Worm (Caenorhabditis elegans) whole organism, L3 larva: Measurements from ENCODE around the gene che-10.

ENCODE experiments used
- R02D3.7 ChIP-seq: fragments of 150-350 bp; optimal IDR thresholded peaks from 2 replicates; lab custom pipeline; 2014; ENCODE audit warnings: missing biosample characterization, missing genetic modification characterization
- ZK546.5 ChIP-seq: sonication (generic microtip); optimal IDR thresholded peaks from 2 replicates; lab custom pipeline; 2017; ENCODE audit warnings: missing biosample characterization, missing genetic modification characterization
- aly-2 ChIP-seq: fragments of 150-350 bp; optimal IDR thresholded peaks from 2 replicates; lab custom pipeline; 2014; ENCODE audit warnings: missing biosample characterization, missing genetic modification characterization
- ama-1 ChIP-seq: fragments of 150-350 bp; optimal IDR thresholded peaks from 2 replicates; lab custom pipeline; 2018
- ceh-16 ChIP-seq: sonication (generic microtip); optimal IDR thresholded peaks from 2 replicates; lab custom pipeline; 2017; ENCODE audit warnings: missing biosample characterization, missing genetic modification characterization
- ceh-28 ChIP-seq: fragments of 150-350 bp; optimal IDR thresholded peaks from 2 replicates; lab custom pipeline; 2014; ENCODE audit warnings: missing biosample characterization, missing genetic modification reagents, missing genetic modification characterization
- ceh-82 ChIP-seq: fragments of 150-350 bp; optimal IDR thresholded peaks from 2 replicates; lab custom pipeline; 2014; ENCODE audit warnings: missing biosample characterization, missing genetic modification characterization
- ceh-9 ChIP-seq: sonication (generic microtip); optimal IDR thresholded peaks from 2 replicates; lab custom pipeline; 2018; ENCODE audit warnings: missing biosample characterization, missing genetic modification characterization
- daf-12 ChIP-seq: fragments of 150-350 bp; optimal IDR thresholded peaks from 2 replicates; lab custom pipeline; 2014; ENCODE audit warnings: missing biosample characterization, missing genetic modification reagents, missing genetic modification characterization
- egl-5 ChIP-seq: fragments of 150-350 bp; optimal IDR thresholded peaks from 2 replicates; lab custom pipeline; 2017; ENCODE audit warnings: missing biosample characterization, missing genetic modification reagents, missing genetic modification characterization, inconsistent platforms
- elt-2 ChIP-seq: sonication (generic microtip); optimal IDR thresholded peaks from 2 replicates; lab custom pipeline; 2016; ENCODE audit warnings: missing genetic modification reagents, mild to moderate bottlenecking, missing genetic modification characterization, missing compliant biosample characterization
- eor-1 ChIP-seq, 2 experiments: fragments of 150-350 bp; optimal IDR thresholded peaks; 2 replicates each; lab custom pipeline; 2014 to 2018; ENCODE audit warnings: missing biosample characterization in 2 of 2, missing genetic modification characterization in 2 of 2
- fkh-10 ChIP-seq: sonication (generic microtip); optimal IDR thresholded peaks from 2 replicates; lab custom pipeline; 2017; ENCODE audit warnings: missing biosample characterization, missing genetic modification reagents, missing genetic modification characterization
- fkh-2 ChIP-seq: fragments of 150-350 bp; optimal IDR thresholded peaks from 2 replicates; lab custom pipeline; 2014; ENCODE audit warnings: missing biosample characterization, missing genetic modification reagents, missing genetic modification characterization
- fos-1 ChIP-seq: fragments of 150-350 bp; optimal IDR thresholded peaks from 2 replicates; lab custom pipeline; 2014; ENCODE audit warnings: missing biosample characterization, missing genetic modification characterization
- hmg-11 ChIP-seq: sonication (generic microtip); optimal IDR thresholded peaks from 2 replicates; lab custom pipeline; 2016; ENCODE audit warnings: missing genetic modification characterization, missing compliant biosample characterization
- jun-1 ChIP-seq: fragments of 150-350 bp; optimal IDR thresholded peaks from 2 replicates; lab custom pipeline; 2014; ENCODE audit warnings: missing biosample characterization, missing genetic modification reagents, missing genetic modification characterization
- lin-15B ChIP-seq: fragments of 150-350 bp; optimal IDR thresholded peaks from 2 replicates; lab custom pipeline; 2014; ENCODE audit warnings: missing biosample characterization, missing genetic modification characterization
- lin-39 ChIP-seq: fragments of 150-350 bp; optimal IDR thresholded peaks from 2 replicates; lab custom pipeline; 2018; ENCODE audit warnings: missing biosample characterization, missing genetic modification reagents, missing genetic modification characterization
- lsy-12 ChIP-seq: sonication (generic microtip); optimal IDR thresholded peaks from 2 replicates; lab custom pipeline; 2016; ENCODE audit warnings: mild to moderate bottlenecking, missing genetic modification characterization, missing compliant biosample characterization
- mdl-1 ChIP-seq: fragments of 150-350 bp; optimal IDR thresholded peaks from 2 replicates; lab custom pipeline; 2014; ENCODE audit warnings: missing biosample characterization, missing genetic modification characterization
- mml-1 ChIP-seq: fragments of 150-350 bp; sonication (generic microtip); optimal IDR thresholded peaks from 3 replicates; lab custom pipeline; 2014; ENCODE audit warnings: missing biosample characterization, missing genetic modification characterization
- nfya-1 ChIP-seq: sonication (generic microtip); optimal IDR thresholded peaks from 2 replicates; lab custom pipeline; 2017; ENCODE audit warnings: missing genetic modification characterization, mild to moderate bottlenecking, missing compliant biosample characterization, antibody characterized with exemption, moderate library complexity; ENCODE audit not compliant: insufficient read depth
- nhr-12 ChIP-seq: fragments of 150-350 bp; optimal IDR thresholded peaks from 2 replicates; lab custom pipeline; 2014; ENCODE audit warnings: missing biosample characterization, missing genetic modification characterization
- nhr-23 ChIP-seq: fragments of 150-350 bp; optimal IDR thresholded peaks from 2 replicates; lab custom pipeline; 2014; ENCODE audit warnings: missing biosample characterization, missing genetic modification reagents, missing genetic modification characterization
- nhr-237 ChIP-seq: fragments of 150-350 bp; optimal IDR thresholded peaks from 2 replicates; lab custom pipeline; 2014; ENCODE audit warnings: missing biosample characterization, missing genetic modification characterization
- nhr-25 ChIP-seq: sonication (generic microtip); optimal IDR thresholded peaks from 2 replicates; lab custom pipeline; 2017; ENCODE audit warnings: missing biosample characterization, missing genetic modification characterization
- nhr-28 ChIP-seq: fragments of 150-350 bp; optimal IDR thresholded peaks from 2 replicates; lab custom pipeline; 2014; ENCODE audit warnings: missing biosample characterization, missing genetic modification characterization
- nhr-43 ChIP-seq: sonication (generic microtip); optimal IDR thresholded peaks from 2 replicates; lab custom pipeline; 2016; ENCODE audit warnings: mild to moderate bottlenecking, missing genetic modification characterization, missing compliant biosample characterization; ENCODE audit not compliant: poor library complexity, severe bottlenecking
- nhr-67 ChIP-seq: fragments of 150-350 bp; optimal IDR thresholded peaks from 2 replicates; lab custom pipeline; 2014; ENCODE audit warnings: missing biosample characterization, missing genetic modification characterization
- nhr-76 ChIP-seq: fragments of 150-350 bp; sonication (generic microtip); optimal IDR thresholded peaks from 5 replicates; lab custom pipeline; 2014; ENCODE audit warnings: missing biosample characterization, missing genetic modification characterization
- nhr-77 ChIP-seq: fragments of 150-350 bp; optimal IDR thresholded peaks from 2 replicates; lab custom pipeline; 2014; ENCODE audit warnings: missing biosample characterization, missing genetic modification characterization
- pha-4 ChIP-seq: fragments of 150-350 bp; optimal IDR thresholded peaks from 2 replicates; lab custom pipeline; 2014; ENCODE audit warnings: missing biosample characterization, missing genetic modification reagents, missing genetic modification characterization
- pqm-1 ChIP-seq: fragments of 150-350 bp; optimal IDR thresholded peaks from 2 replicates; lab custom pipeline; 2017; ENCODE audit warnings: missing biosample characterization, missing genetic modification characterization, inconsistent platforms
- sea-2 ChIP-seq: fragments of 150-350 bp; sonication (generic microtip); optimal IDR thresholded peaks from 4 replicates; lab custom pipeline; 2014; ENCODE audit warnings: missing biosample characterization, missing genetic modification reagents, missing genetic modification characterization
- skn-1 ChIP-seq: fragments of 150-350 bp; optimal IDR thresholded peaks from 2 replicates; lab custom pipeline; 2014; ENCODE audit warnings: missing biosample characterization, missing genetic modification characterization
- snpc-4 ChIP-seq: fragments of 150-350 bp; optimal IDR thresholded peaks from 2 replicates; lab custom pipeline; 2014; ENCODE audit warnings: missing biosample characterization, missing genetic modification characterization
- tbx-2 ChIP-seq: sonication (generic microtip); optimal IDR thresholded peaks from 2 replicates; lab custom pipeline; 2016; ENCODE audit warnings: mild to moderate bottlenecking, missing genetic modification characterization, missing compliant biosample characterization
- unc-39 ChIP-seq: sonication (generic microtip); optimal IDR thresholded peaks from 4 replicates; lab custom pipeline; 2017; ENCODE audit warnings: missing biosample characterization, missing genetic modification characterization
- zag-1 ChIP-seq: fragments of 150-350 bp; optimal IDR thresholded peaks from 2 replicates; lab custom pipeline; 2014; ENCODE audit warnings: missing biosample characterization, missing genetic modification characterization
- ztf-4 ChIP-seq: fragments of 150-350 bp; optimal IDR thresholded peaks from 2 replicates; lab custom pipeline; 2014; ENCODE audit warnings: missing biosample characterization, missing genetic modification characterization

The che-10 gene

ce11 chrII:4673670-4674069 lies 35.5 kb upstream of the che-10 start:
- TF ChIP-seq tbx-2 (tag; lab: Kevin White, UChicago) (no peak), zag-1 (no peak), ama-1 (peak; percentile 56)
- TF ChIP-seq, all 47 proteins: peak for 1

ce11 chrII:4673242-4673641 lies 35.1 kb upstream of the che-10 start:
- TF ChIP-seq nhr-77: no peak
- no peak for TF ChIP-seq pqm-1 (tag; lab: Kevin White, UChicago)
- no peak for TF ChIP-seq nhr-23 (tag; lab: Kevin White, UChicago)

ce11 chrII:4672584-4673110 lies 34.5 kb upstream of the che-10 start, which contains the start of the genes clec-140 and hmg-11:
Gene clec-140, plus strand, starts transcription at chrII:4673060.
Gene hmg-11, plus strand, starts transcription at chrII:4673085.
- TF ChIP-seq mdl-1 (tag; lab: Kevin White, UChicago) (no peak), mml-1 (tag; lab: Kevin White, UChicago) (no peak), ceh-9 (tag; lab: Kevin White, UChicago) (no peak), elt-2 (tag; lab: Kevin White, UChicago) (peak; percentile 46), sea-2 (GFP tag; lab: Kevin White, UChicago) (no peak), ceh-82 (no peak), ceh-28 (tag; lab: Kevin White, UChicago) (no peak), nhr-77 (no peak), fkh-10 (no peak), lsy-12 (tag; lab: Kevin White, UChicago) (peak; percentile 8), snpc-4 (tag; lab: Kevin White, UChicago) (peak; percentile 43), egl-5 (tag; lab: Kevin White, UChicago) (peak; percentile 24), R02D3.7 (tag; lab: Kevin White, UChicago) (no peak), nhr-23 (tag; lab: Kevin White, UChicago) (peak; percentile 41), nhr-25 (tag; lab: Kevin White, UChicago) (peak; percentile 51), fos-1 (tag; lab: Kevin White, UChicago) (peak; percentile 9), nhr-76 (no peak), eor-1 (tag; optimal IDR thresholded peaks at IDR 0.05; lab: Kevin White, UChicago) (no peak), lin-15B (tag; lab: Kevin White, UChicago) (peak; percentile 71), pha-4 (tag; lab: Kevin White, UChicago) (no peak), lin-39 (tag; lab: Kevin White, UChicago) (peak; percentile 90), nhr-12 (tag; lab: Kevin White, UChicago) (no peak), nhr-28 (tag; lab: Kevin White, UChicago) (no peak), zag-1 (no peak), tbx-2 (tag; lab: Kevin White, UChicago) (no peak), skn-1 (tag; lab: Kevin White, UChicago) (no peak), pqm-1 (tag; lab: Kevin White, UChicago) (peak; percentile 33), hmg-11 (tag; lab: Kevin White, UChicago) (no peak), ztf-4 (tag; lab: Kevin White, UChicago) (no peak), nhr-67 (no peak), daf-12 (tag; lab: Kevin White, UChicago) (no peak), jun-1 (tag; lab: Kevin White, UChicago) (peak; percentile 45), fkh-2 (tag; lab: Kevin White, UChicago) (no peak), nfya-1 (tag; lab: Kevin White, UChicago) (peak; percentile 72), aly-2 (no peak)

- no peak for TF ChIP-seq elt-2 (tag; lab: Kevin White, UChicago)
- TF ChIP-seq lsy-12 (tag; lab: Kevin White, UChicago): no peak
- no peak for TF ChIP-seq nhr-28 (tag; lab: Kevin White, UChicago)
- TF ChIP-seq nhr-76: no peak
- no peak for TF ChIP-seq nhr-43 (tag; lab: Kevin White, UChicago)
- TF ChIP-seq zag-1: no peak
- no peak for TF ChIP-seq ceh-16 (tag; lab: Kevin White, UChicago)
- TF ChIP-seq nfya-1 (tag; lab: Kevin White, UChicago): no peak
- no peak for TF ChIP-seq nhr-12 (tag; lab: Kevin White, UChicago)
- no peak for TF ChIP-seq unc-39
- TF ChIP-seq lin-15B (tag; lab: Kevin White, UChicago): no peak
- no peak for TF ChIP-seq ZK546.5 (tag; lab: Kevin White, UChicago)
- TF ChIP-seq nhr-237 (tag; lab: Kevin White, UChicago): no peak
- TF ChIP-seq ceh-82: no peak
- TF ChIP-seq pqm-1 (tag; lab: Kevin White, UChicago): no peak
- no peak for TF ChIP-seq fkh-10
Observed at ce11 chrII:4671692-4672091, 33.6 kb upstream of the che-10 start, which contains the start of gene T05A7.6. Gene T05A7.6, minus strand, starts transcription at chrII:4671792.
